Worm (Caenorhabditis elegans) whole organism, mixed stage, embryonic: ENCODE results near the gene C05E11.3.

Experiments used
- ceh-39 ChIP-seq: fragments of 150-350 bp; optimal IDR thresholded peaks from 2 replicates; lab custom pipeline; 2014; ENCODE audit warnings: missing biosample characterization, missing genetic modification characterization
- ceh-43 ChIP-seq: fragments of 200-800 bp; sonication (Bioruptor generic); optimal IDR thresholded peaks from 2 replicates; lab custom pipeline; 2018; ENCODE audit warnings: mild to moderate bottlenecking, missing genetic modification characterization, moderate library complexity, missing compliant biosample characterization
- ces-1 ChIP-seq: fragments of 150-350 bp; optimal IDR thresholded peaks from 2 replicates; lab custom pipeline; 2014; ENCODE audit warnings: missing biosample characterization, missing genetic modification reagents, missing genetic modification characterization
- elt-3 ChIP-seq: fragments of 150-350 bp; optimal IDR thresholded peaks from 2 replicates; lab custom pipeline; 2014; ENCODE audit warnings: missing biosample characterization, missing genetic modification characterization
- lin-13 ChIP-seq: fragments of 150-350 bp; optimal IDR thresholded peaks from 2 replicates; lab custom pipeline; 2014; ENCODE audit warnings: missing biosample characterization, missing genetic modification characterization
- mep-1 ChIP-seq: fragments of 150-350 bp; optimal IDR thresholded peaks from 2 replicates; lab custom pipeline; 2017; ENCODE audit warnings: missing biosample characterization, missing genetic modification reagents, missing genetic modification characterization, inconsistent platforms
- nhr-2 ChIP-seq: fragments of 150-350 bp; optimal IDR thresholded peaks from 2 replicates; lab custom pipeline; 2014; ENCODE audit warnings: missing biosample characterization, missing genetic modification characterization
- nhr-237 ChIP-seq: fragments of 150-350 bp; optimal IDR thresholded peaks from 2 replicates; lab custom pipeline; 2014; ENCODE audit warnings: missing biosample characterization, missing genetic modification characterization
- snpc-4 ChIP-seq: fragments of 150-350 bp; optimal IDR thresholded peaks from 2 replicates; lab custom pipeline; 2014; ENCODE audit warnings: missing biosample characterization, missing genetic modification characterization
- unc-62 ChIP-seq: fragments of 150-350 bp; optimal IDR thresholded peaks from 2 replicates; lab custom pipeline; 2014; ENCODE audit warnings: missing biosample characterization, missing genetic modification reagents, missing genetic modification characterization
- ztf-11 ChIP-seq: fragments of 150-350 bp; optimal IDR thresholded peaks from 2 replicates; lab custom pipeline; 2014; ENCODE audit warnings: missing biosample characterization, missing genetic modification characterization

- TF ChIP-seq ces-1, result no peak
- TF ChIP-seq unc-62 (GFP tag; lab: Kevin White, UChicago), result no peak
- TF ChIP-seq mep-1 (tag; lab: Kevin White, UChicago), result no peak
- TF ChIP-seq snpc-4 (tag; lab: Kevin White, UChicago), result no peak
- TF ChIP-seq elt-3 (tag; lab: Kevin White, UChicago), result no peak
- TF ChIP-seq ceh-43, result no peak
- TF ChIP-seq nhr-2 (tag; lab: Kevin White, UChicago), result no peak
- no peak for TF ChIP-seq nhr-237 (tag; lab: Kevin White, UChicago)
- no peak for TF ChIP-seq lin-13 (tag; lab: Kevin White, UChicago)
- TF ChIP-seq ztf-11, result no peak
- TF ChIP-seq ceh-39 (tag; lab: Kevin White, UChicago), result no peak
Observed at ce11 chrX:4615034-4615433, 37.0 kb downstream of the C05E11.3 start.
